Fruit fly (Drosophila melanogaster) whole organism, wandering third instar larva: ENCODE measurements around the gene Prim2.
A peak's percentile ranks its signal among the peaks of the same experiment; 100 is the strongest.

Source experiments
- Abd-B ChIP-seq: fragments of >200 bp; optimal IDR thresholded peaks from 2 replicates; lab custom pipeline; 2017; ENCODE audit warnings: missing biosample characterization, missing genetic modification characterization
- CG32264 ChIP-seq: fragments of 200-800 bp; sonication (Bioruptor generic); optimal IDR thresholded peaks from 2 replicates; lab custom pipeline; 2016; ENCODE audit warnings: missing biosample characterization, missing genetic modification characterization
- CG9705 ChIP-seq: fragments of 200-800 bp; sonication (Bioruptor generic); optimal IDR thresholded peaks from 2 replicates; lab custom pipeline; 2018; ENCODE audit warnings: missing biosample characterization, mild to moderate bottlenecking, missing genetic modification characterization
- CrebA ChIP-seq: fragments of 200-800 bp; sonication (Bioruptor generic); optimal IDR thresholded peaks from 2 replicates; lab custom pipeline; 2016; ENCODE audit warnings: missing biosample characterization, mild to moderate bottlenecking, missing genetic modification characterization, borderline replicate concordance
- Dfd ChIP-seq: fragments of >200 bp; optimal IDR thresholded peaks from 2 replicates; lab custom pipeline; 2017; ENCODE audit warnings: missing biosample characterization, missing genetic modification characterization
- Dif ChIP-seq: fragments of 200-275, 200-300 bp; sonication (Bioruptor generic); optimal IDR thresholded peaks from 2 replicates; lab custom pipeline; 2018; ENCODE audit warnings: missing biosample characterization, missing genetic modification characterization; ENCODE audit not compliant: partially characterized antibody
- GATAd ChIP-seq: sonication (Bioruptor generic); optimal IDR thresholded peaks from 2 replicates; lab custom pipeline; 2016; ENCODE audit warnings: missing biosample characterization, missing genetic modification characterization
- HLH106 ChIP-seq: fragments of 200-800 bp; optimal IDR thresholded peaks from 3 replicates; lab custom pipeline; 2019; ENCODE audit warnings: missing biosample characterization, mild to moderate bottlenecking, missing genetic modification characterization, moderate library complexity
- Hnf4 ChIP-seq: fragments of 200-800 bp; sonication (Bioruptor generic); optimal IDR thresholded peaks from 2 replicates; lab custom pipeline; 2016; ENCODE audit warnings: missing biosample characterization, mild to moderate bottlenecking, missing genetic modification characterization
- Hr78 ChIP-seq: fragments of >200 bp; optimal IDR thresholded peaks from 2 replicates; lab custom pipeline; 2017; ENCODE audit warnings: missing biosample characterization, missing genetic modification characterization
- Hr83 ChIP-seq: fragments of 200-300 bp; sonication (Bioruptor generic); optimal IDR thresholded peaks from 2 replicates; lab custom pipeline; 2016; ENCODE audit warnings: missing biosample characterization, mild to moderate bottlenecking, missing genetic modification characterization, moderate library complexity; ENCODE audit not compliant: poor library complexity, severe bottlenecking
- Jra ChIP-seq: sonication (Bioruptor generic); optimal IDR thresholded peaks from 2 replicates; lab custom pipeline; 2016; ENCODE audit warnings: missing biosample characterization, missing genetic modification characterization
- Mio ChIP-seq: sonication (Bioruptor generic); optimal IDR thresholded peaks from 2 replicates; lab custom pipeline; 2016; ENCODE audit warnings: missing biosample characterization, missing genetic modification characterization
- Myc ChIP-seq: fragments of >200 bp; optimal IDR thresholded peaks from 2 replicates; lab custom pipeline; 2017
- N ChIP-seq: fragments of >200 bp; optimal IDR thresholded peaks from 2 replicates; lab custom pipeline; 2018; ENCODE audit warnings: missing biosample characterization, missing external identifiers, missing genetic modification characterization
- OdsH ChIP-seq: fragments of 200-800 bp; sonication (Bioruptor generic); optimal IDR thresholded peaks from 2 replicates; lab custom pipeline; 2016; ENCODE audit warnings: missing biosample characterization, mild to moderate bottlenecking, missing genetic modification characterization
- Rel ChIP-seq, 2 experiments: fragments of 200-800 bp; sonication (Bioruptor generic) in 1 of 2; optimal IDR thresholded peaks; 2 replicates in 1 of 2; 3 replicates in 1 of 2; lab custom pipeline; 2016 to 2019; ENCODE audit warnings: mild to moderate bottlenecking in 2 of 2, missing biosample characterization in 2 of 2, missing genetic modification characterization in 2 of 2, moderate library complexity in 1 of 2
- Sp1 ChIP-seq: fragments of 200-800 bp; sonication (Bioruptor generic); optimal IDR thresholded peaks from 3 replicates; lab custom pipeline; 2019; ENCODE audit warnings: missing biosample characterization, mild to moderate bottlenecking, missing genetic modification characterization, moderate library complexity
- Vsx2 ChIP-seq: fragments of 200-300, 225-300 bp; sonication (Bioruptor generic); optimal IDR thresholded peaks from 2 replicates; lab custom pipeline; 2018; ENCODE audit warnings: missing biosample characterization, missing genetic modification characterization; ENCODE audit not compliant: partially characterized antibody
- br ChIP-seq: fragments of 200-800 bp; sonication (Bioruptor generic); optimal IDR thresholded peaks from 2 replicates; lab custom pipeline; 2016; ENCODE audit warnings: missing biosample characterization, missing genetic modification characterization
- brk ChIP-seq: fragments of 200-800 bp; sonication (Bioruptor generic); optimal IDR thresholded peaks from 2 replicates; lab custom pipeline; 2016; ENCODE audit warnings: missing biosample characterization, mild to moderate bottlenecking, missing genetic modification characterization
- dl ChIP-seq, 2 experiments: fragments of 175-275, 200-275 bp in 1 of 2; fragments of 200-275 bp in 1 of 2; sonication (Bioruptor generic); optimal IDR thresholded peaks; lab custom pipeline; 2018; ENCODE audit warnings: mild to moderate bottlenecking in 2 of 2, missing biosample characterization in 2 of 2, missing genetic modification characterization in 2 of 2, moderate library complexity in 2 of 2; ENCODE audit not compliant: partially characterized antibody in 2 of 2, insufficient read depth in 1 of 2
- dmrt93B ChIP-seq: fragments of 200-800 bp; sonication (Bioruptor generic); optimal IDR thresholded peaks from 2 replicates; lab custom pipeline; 2018; ENCODE audit warnings: missing biosample characterization, mild to moderate bottlenecking, missing genetic modification characterization
- dsf ChIP-seq: sonication (Bioruptor generic); optimal IDR thresholded peaks from 2 replicates; lab custom pipeline; 2016; ENCODE audit warnings: missing biosample characterization, missing genetic modification characterization, borderline replicate concordance
- ey ChIP-seq: fragments of 200-800 bp; sonication (Bioruptor generic); optimal IDR thresholded peaks from 2 replicates; lab custom pipeline; 2016; ENCODE audit warnings: missing biosample characterization, missing genetic modification characterization
- foxo ChIP-seq, 2 experiments: fragments of 200-800 bp; sonication (Bioruptor generic); optimal IDR thresholded peaks; 2 replicates in 1 of 2; 3 replicates in 1 of 2; lab custom pipeline; 2016 to 2017; ENCODE audit warnings: missing biosample characterization in 2 of 2, missing genetic modification characterization in 2 of 2
- fru ChIP-seq: fragments of 200-800 bp; sonication (Bioruptor generic); optimal IDR thresholded peaks from 3 replicates; lab custom pipeline; 2016; ENCODE audit warnings: missing biosample characterization, mild to moderate bottlenecking, missing genetic modification characterization
- h ChIP-seq: fragments of 200-800 bp; sonication (Bioruptor generic); optimal IDR thresholded peaks from 3 replicates; lab custom pipeline; 2016; ENCODE audit warnings: missing biosample characterization, mild to moderate bottlenecking, missing genetic modification characterization
- jim ChIP-seq: fragments of 175-275, 200-325 bp; sonication (Bioruptor generic); optimal IDR thresholded peaks from 2 replicates; lab custom pipeline; 2016; ENCODE audit warnings: missing biosample characterization, mild to moderate bottlenecking, missing genetic modification characterization
- lola ChIP-seq: fragments of >200 bp; optimal IDR thresholded peaks from 2 replicates; lab custom pipeline; 2017; ENCODE audit warnings: missing biosample characterization, missing genetic modification characterization
- pan ChIP-seq: fragments of >200 bp; optimal IDR thresholded peaks from 2 replicates; lab custom pipeline; 2017
- psq ChIP-seq: fragments of 200-800 bp; sonication (Bioruptor generic); optimal IDR thresholded peaks from 3 replicates; lab custom pipeline; 2017; ENCODE audit warnings: missing biosample characterization, mild to moderate bottlenecking, missing genetic modification characterization, moderate library complexity
- rgr ChIP-seq: fragments of 200-800 bp; sonication (Bioruptor generic); optimal IDR thresholded peaks from 3 replicates; lab custom pipeline; 2016; ENCODE audit warnings: missing biosample characterization, mild to moderate bottlenecking, missing genetic modification characterization
- sage ChIP-seq: fragments of 200-800 bp; sonication (Bioruptor generic); optimal IDR thresholded peaks from 2 replicates; lab custom pipeline; 2016; ENCODE audit warnings: missing biosample characterization, mild to moderate bottlenecking, missing genetic modification characterization
- sv ChIP-seq: fragments of 200-800 bp; sonication (Bioruptor generic); optimal IDR thresholded peaks from 3 replicates; lab custom pipeline; 2016; ENCODE audit warnings: missing biosample characterization, missing genetic modification characterization
- tai ChIP-seq: sonication (Bioruptor generic); optimal IDR thresholded peaks from 2 replicates; lab custom pipeline; 2016; ENCODE audit warnings: missing biosample characterization, missing genetic modification characterization
- usp ChIP-seq: fragments of >200 bp; optimal IDR thresholded peaks from 2 replicates; lab custom pipeline; 2017; ENCODE audit warnings: missing biosample characterization, missing genetic modification characterization
- woc ChIP-seq: sonication (Bioruptor generic); optimal IDR thresholded peaks from 2 replicates; lab custom pipeline; 2016; ENCODE audit warnings: missing biosample characterization, mild to moderate bottlenecking, missing genetic modification characterization

The Prim2 gene

DNA sequence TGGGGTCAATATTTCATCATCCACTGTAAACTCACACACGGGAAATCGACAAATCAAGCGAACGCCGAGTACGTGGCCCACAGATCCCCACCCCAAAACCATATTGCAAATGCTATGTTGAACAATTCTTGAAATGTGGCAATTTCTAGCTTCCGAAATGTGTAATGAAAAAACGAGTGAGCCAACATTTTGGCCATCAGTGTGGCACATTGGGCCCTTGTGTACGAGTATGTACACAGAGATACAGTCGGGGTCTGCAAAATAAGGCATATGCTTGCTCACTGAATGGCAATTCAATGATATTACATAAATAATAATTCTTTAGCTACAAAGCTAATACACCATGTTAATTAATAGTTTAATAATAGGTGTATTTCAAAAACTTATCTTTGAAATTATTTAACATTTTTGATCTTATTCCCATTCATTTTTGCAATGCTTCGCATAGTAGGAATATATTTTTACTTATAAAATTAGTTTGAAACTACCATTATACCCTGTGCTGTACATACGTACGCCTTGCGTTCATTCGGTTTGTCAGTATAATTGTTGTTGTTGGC is 38.2 kb upstream of the Prim2 start:
- TF ChIP-seq Dif (GFP tag; lab: Kevin White, UChicago) (no peak), rgr (GFP tag; lab: Kevin White, UChicago) (peak; percentile 90), Jra (peak; percentile 71), Hnf4 (GFP tag; lab: Kevin White, UChicago) (peak; percentile 80), HLH106 (tag; lab: Kevin White, UChicago) (peak; percentile 91), CG9705 (peak; percentile 85), h (GFP tag; lab: Kevin White, UChicago) (peak; percentile 91), Abd-B (GFP tag; lab: Kevin White, UChicago) (no peak), OdsH (GFP tag; lab: Kevin White, UChicago) (peak; percentile 91), N (GFP tag; lab: Kevin White, UChicago) (no peak), dmrt93B (GFP tag; lab: Kevin White, UChicago) (peak; percentile 78), Sp1 (peak; percentile 93), dl (GFP tag; optimal IDR thresholded peaks at IDR 0.05; lab: Kevin White, UChicago; ENCODE audit: insufficient read depth in 1 of 2, partially characterized antibody in 2 of 2) (no peak), CG32264 (GFP tag; lab: Kevin White, UChicago) (peak; percentile 49), Mio (peak; percentile 82), sage (peak; percentile 83), fru (GFP tag; lab: Kevin White, UChicago) (peak; percentile 90), jim (GFP tag; lab: Kevin White, UChicago) (peak; percentile 18), GATAd (no peak), tai (GFP tag; lab: Kevin White, UChicago) (peak; percentile 79), Hr78 (GFP tag; lab: Kevin White, UChicago) (no peak), ey (GFP tag; lab: Kevin White, UChicago) (peak; percentile 89), Myc (lab: Kevin White, UChicago) (no peak), dsf (GFP tag; lab: Kevin White, UChicago) (no peak), Vsx2 (GFP tag; lab: Kevin White, UChicago) (no peak), usp (GFP tag; lab: Kevin White, UChicago) (no peak), woc (peak; percentile 83), Dfd (GFP tag; lab: Kevin White, UChicago) (no peak), sv (GFP tag; lab: Kevin White, UChicago) (peak; percentile 87), Hr83 (GFP tag; lab: Kevin White, UChicago) (peak; percentile 70), psq (GFP tag; lab: Kevin White, UChicago) (peak; percentile 81), lola (no peak), brk (peak; percentile 83), foxo (GFP tag; optimal IDR thresholded peaks at IDR 0.05; lab: Kevin White, UChicago) (peak; percentile 55 to 91), br (GFP tag; lab: Kevin White, UChicago) (peak; percentile 80), CrebA (GFP tag; lab: Kevin White, UChicago) (no peak), pan (lab: Kevin White, UChicago) (no peak), Rel (GFP tag; optimal IDR thresholded peaks at IDR 0.05; lab: Kevin White, UChicago) (peak; percentile 1), Rel (tag; optimal IDR thresholded peaks at IDR 0.05; lab: Kevin White, UChicago) (peak; percentile 71)
- TF ChIP-seq, all 38 proteins: peak for 24

- TF ChIP-seq CrebA (GFP tag; lab: Kevin White, UChicago) = no peak
- TF ChIP-seq GATAd = no peak
- TF ChIP-seq Hr78 (GFP tag; lab: Kevin White, UChicago) = no peak
- peak in 1 of 2 experiments; percentile 79 for TF ChIP-seq foxo (GFP tag; optimal IDR thresholded peaks at IDR 0.05; lab: Kevin White, UChicago)
- TF ChIP-seq usp (GFP tag; lab: Kevin White, UChicago) = no peak
- TF ChIP-seq Hnf4 (GFP tag; lab: Kevin White, UChicago) = peak; percentile 25
- TF ChIP-seq N (GFP tag; lab: Kevin White, UChicago) = no peak
- TF ChIP-seq CG9705 = peak; percentile 6
- peak; percentile 60 for TF ChIP-seq Sp1
- TF ChIP-seq h (GFP tag; lab: Kevin White, UChicago) = peak; percentile 76
- peak; percentile 59 for TF ChIP-seq psq (GFP tag; lab: Kevin White, UChicago)
- TF ChIP-seq brk = peak; percentile 64
- no peak for TF ChIP-seq Dfd (GFP tag; lab: Kevin White, UChicago)
- TF ChIP-seq Abd-B (GFP tag; lab: Kevin White, UChicago) = no peak
- TF ChIP-seq ey (GFP tag; lab: Kevin White, UChicago) = peak; percentile 72
- TF ChIP-seq dsf (GFP tag; lab: Kevin White, UChicago) = no peak
- peak; percentile 19 for TF ChIP-seq sage
- peak; percentile 55 for TF ChIP-seq woc
- TF ChIP-seq dl (GFP tag; optimal IDR thresholded peaks at IDR 0.05; lab: Kevin White, UChicago; ENCODE audit: insufficient read depth in 1 of 2, partially characterized antibody in 2 of 2) = no peak
- peak; percentile 14 for TF ChIP-seq Dif (GFP tag; lab: Kevin White, UChicago)
- peak; percentile 66 for TF ChIP-seq OdsH (GFP tag; lab: Kevin White, UChicago)
- TF ChIP-seq pan (lab: Kevin White, UChicago) = no peak
- TF ChIP-seq Myc (lab: Kevin White, UChicago) = no peak
- no peak for TF ChIP-seq Rel (GFP tag; optimal IDR thresholded peaks at IDR 0.05; lab: Kevin White, UChicago)
- TF ChIP-seq Rel (tag; optimal IDR thresholded peaks at IDR 0.05; lab: Kevin White, UChicago) = no peak
- no peak for TF ChIP-seq CG32264 (GFP tag; lab: Kevin White, UChicago)
- TF ChIP-seq tai (GFP tag; lab: Kevin White, UChicago) = no peak
- no peak for TF ChIP-seq Mio
- peak; percentile 82 for TF ChIP-seq sv (GFP tag; lab: Kevin White, UChicago)
- no peak for TF ChIP-seq Hr83 (GFP tag; lab: Kevin White, UChicago)
- no peak for TF ChIP-seq jim (GFP tag; lab: Kevin White, UChicago)
- TF ChIP-seq dmrt93B (GFP tag; lab: Kevin White, UChicago) = peak; percentile 21
- peak; percentile 59 for TF ChIP-seq HLH106 (tag; lab: Kevin White, UChicago)
- TF ChIP-seq rgr (GFP tag; lab: Kevin White, UChicago) = peak; percentile 75
- no peak for TF ChIP-seq Vsx2 (GFP tag; lab: Kevin White, UChicago)
Observed at dm6 chr3L:20398243-20399222, 37.1 kb upstream of the Prim2 start.
